Worm (Caenorhabditis elegans) whole organism, young adult: ENCODE data around the gene B0361.9.

Source experiments
- B0019.2 ChIP-seq: fragments of 200-800 bp; sonication (Bioruptor generic); conservative IDR thresholded peaks from 2 replicates; pipeline ENCODE4 v1.3.6; 2022; ENCODE audit warnings: missing genetic modification reagents, missing genetic modification characterization, missing compliant biosample characterization
- C06A6.2 ChIP-seq: fragments of 200-800 bp; sonication (Bioruptor generic); conservative IDR thresholded peaks from 2 replicates; pipeline ENCODE4 v1.3.6; 2022; ENCODE audit warnings: missing genetic modification characterization, missing compliant biosample characterization
- C17E4.6 ChIP-seq: fragments of 200-800 bp; sonication (Bioruptor generic); IDR thresholded peaks from 2 replicates; pipeline ENCODE4 v1.3.6; 2022; ENCODE audit warnings: missing genetic modification reagents, missing genetic modification characterization, missing compliant biosample characterization
- F37B4.10 ChIP-seq: fragments of 200-800 bp; sonication (Bioruptor generic); IDR thresholded peaks from 2 replicates; pipeline ENCODE4 v1.3.6; 2022; ENCODE audit warnings: missing genetic modification characterization, missing compliant biosample characterization
- F39B2.1 ChIP-seq: fragments of 200-800 bp; sonication (Bioruptor generic); IDR thresholded peaks from 2 replicates; pipeline ENCODE4 v1.3.6; 2022; ENCODE audit warnings: missing genetic modification reagents, missing genetic modification characterization, missing compliant biosample characterization
- F49E8.2 ChIP-seq: sonication (generic microtip); optimal IDR thresholded peaks from 3 replicates; lab custom pipeline; 2017; ENCODE audit warnings: missing genetic modification characterization, mild to moderate bottlenecking, missing compliant biosample characterization, antibody characterized with exemption, moderate library complexity; ENCODE audit not compliant: insufficient read depth
- K12H6.12 ChIP-seq: fragments of 200-800 bp; sonication (Bioruptor generic); optimal IDR thresholded peaks from 2 replicates; lab custom pipeline; 2018; ENCODE audit warnings: mild to moderate bottlenecking, missing genetic modification characterization, missing compliant biosample characterization
- T07F8.4 ChIP-seq: sonication (generic microtip); optimal IDR thresholded peaks from 2 replicates; lab custom pipeline; 2016; ENCODE audit warnings: mild to moderate bottlenecking, missing genetic modification characterization, moderate library complexity, missing compliant biosample characterization
- Y53G8AR.9 ChIP-seq: fragments of 200-800 bp; sonication (Bioruptor generic); conservative IDR thresholded peaks from 2 replicates; pipeline ENCODE4 v1.3.6; 2022; ENCODE audit warnings: missing genetic modification reagents, missing genetic modification characterization, missing compliant biosample characterization
- Y56A3A.18 ChIP-seq: fragments of 200-800 bp; sonication (Bioruptor generic); IDR thresholded peaks from 2 replicates; pipeline ENCODE4 v1.3.6; 2022; ENCODE audit warnings: missing genetic modification reagents, missing genetic modification characterization, missing compliant biosample characterization
- Y79H2A.3 ChIP-seq: fragments of 200-800 bp; sonication (Bioruptor generic); conservative IDR thresholded peaks from 2 replicates; pipeline ENCODE4 v1.3.6; 2022; ENCODE audit warnings: missing genetic modification reagents, missing genetic modification characterization, missing compliant biosample characterization
- ZK185.1 ChIP-seq: sonication (generic microtip); optimal IDR thresholded peaks from 2 replicates; lab custom pipeline; 2016; ENCODE audit warnings: mild to moderate bottlenecking, missing genetic modification characterization, missing compliant biosample characterization; ENCODE audit not compliant: poor library complexity, severe bottlenecking
- ama-1 ChIP-seq, 3 experiments: fragments of 150-350 bp in 1 of 3; sonication (generic microtip) in 2 of 3; optimal IDR thresholded peaks; 2 replicates each; lab custom pipeline; 2014 to 2018; ENCODE audit warnings: missing biosample characterization in 2 of 3, missing genetic modification characterization in 2 of 3, missing genetic modification reagents in 2 of 3
- aptf-2 ChIP-seq: fragments of 200-800 bp; sonication (Bioruptor generic); conservative IDR thresholded peaks from 2 replicates; pipeline ENCODE4 v1.3.6; 2022; ENCODE audit warnings: missing genetic modification reagents, missing genetic modification characterization, missing compliant biosample characterization
- atf-7 ChIP-seq: sonication (generic microtip); optimal IDR thresholded peaks from 2 replicates; lab custom pipeline; 2017; ENCODE audit warnings: mild to moderate bottlenecking, missing genetic modification characterization, missing compliant biosample characterization
- athp-1 ChIP-seq: sonication (generic microtip); optimal IDR thresholded peaks from 2 replicates; lab custom pipeline; 2017; ENCODE audit warnings: mild to moderate bottlenecking, missing genetic modification characterization, missing compliant biosample characterization
- attf-5 ChIP-seq: fragments of 200-800 bp; sonication (Bioruptor generic); optimal IDR thresholded peaks from 2 replicates; lab custom pipeline; 2018; ENCODE audit warnings: mild to moderate bottlenecking, missing genetic modification characterization, missing compliant biosample characterization
- cebp-1 ChIP-seq, 2 experiments: fragments of 200-800 bp in 1 of 2; sonication (Bioruptor generic) in 1 of 2; sonication (generic microtip) in 1 of 2; IDR thresholded peaks in 1 of 2; optimal IDR thresholded peaks in 1 of 2; 2 replicates each; pipeline versions ENCODE4 v1.3.6 to Lab custom; 2017 to 2022; ENCODE audit warnings: missing compliant biosample characterization in 2 of 2, missing genetic modification characterization in 2 of 2, mild to moderate bottlenecking in 1 of 2, missing genetic modification reagents in 1 of 2, moderate library complexity in 1 of 2
- cebp-2 ChIP-seq: fragments of 200-800 bp; sonication (Bioruptor generic); IDR thresholded peaks from 2 replicates; pipeline ENCODE4 v1.3.6; 2022; ENCODE audit warnings: missing genetic modification characterization, missing compliant biosample characterization
- ceh-40 ChIP-seq: fragments of 200-800 bp; sonication (Bioruptor generic); IDR thresholded peaks from 2 replicates; pipeline ENCODE4 v1.3.6; 2022; ENCODE audit warnings: missing genetic modification characterization, missing compliant biosample characterization
- ceh-79 ChIP-seq: sonication (generic microtip); optimal IDR thresholded peaks from 2 replicates; lab custom pipeline; 2017; ENCODE audit warnings: mild to moderate bottlenecking, missing genetic modification characterization, missing compliant biosample characterization
- ceh-91 ChIP-seq: fragments of 200-800 bp; sonication (Bioruptor generic); IDR thresholded peaks from 2 replicates; pipeline ENCODE4 v1.3.6; 2022; ENCODE audit warnings: missing genetic modification reagents, missing genetic modification characterization, missing compliant biosample characterization
- chd-7 ChIP-seq: sonication (generic microtip); optimal IDR thresholded peaks from 2 replicates; lab custom pipeline; 2016; ENCODE audit warnings: mild to moderate bottlenecking, missing genetic modification characterization, moderate library complexity, missing compliant biosample characterization
- die-1 ChIP-seq: sonication (generic microtip); optimal IDR thresholded peaks from 2 replicates; lab custom pipeline; 2016; ENCODE audit warnings: missing genotype, mild to moderate bottlenecking, missing genetic modification characterization, missing compliant biosample characterization
- dox-1 ChIP-seq: fragments of 200-800 bp; sonication (Bioruptor generic); IDR thresholded peaks from 2 replicates; pipeline ENCODE4 v1.3.6; 2022; ENCODE audit warnings: missing genetic modification reagents, missing genetic modification characterization, missing compliant biosample characterization
- egrh-3 ChIP-seq: fragments of 200-800 bp; sonication (Bioruptor generic); IDR thresholded peaks from 2 replicates; pipeline ENCODE4 v1.3.6; 2022; ENCODE audit warnings: missing genetic modification reagents, missing genetic modification characterization, missing compliant biosample characterization
- ets-4 ChIP-seq: fragments of 200-800 bp; sonication (Bioruptor generic); optimal IDR thresholded peaks from 2 replicates; lab custom pipeline; 2018; ENCODE audit warnings: mild to moderate bottlenecking, missing genetic modification characterization, missing compliant biosample characterization
- gei-17 ChIP-seq: fragments of 200-800 bp; sonication (Bioruptor generic); optimal IDR thresholded peaks from 2 replicates; lab custom pipeline; 2018; ENCODE audit warnings: mild to moderate bottlenecking, missing genetic modification characterization, missing compliant biosample characterization
- hlh-12 ChIP-seq: sonication (generic microtip); optimal IDR thresholded peaks from 2 replicates; lab custom pipeline; 2016; ENCODE audit warnings: missing genetic modification characterization, missing compliant biosample characterization
- let-526 ChIP-seq: fragments of 200-800 bp; sonication (Bioruptor generic); IDR thresholded peaks from 2 replicates; pipeline ENCODE4 v1.3.6; 2022; ENCODE audit warnings: missing genetic modification reagents, missing genetic modification characterization, missing compliant biosample characterization
- lin-26 ChIP-seq: fragments of 200-800 bp; sonication (Bioruptor generic); IDR thresholded peaks from 2 replicates; pipeline ENCODE4 v1.3.6; 2022; ENCODE audit warnings: missing genetic modification reagents, missing genetic modification characterization, missing compliant biosample characterization
- lir-1 ChIP-seq: fragments of 200-800 bp; sonication (Bioruptor generic); conservative IDR thresholded peaks from 2 replicates; pipeline ENCODE4 v1.3.6; 2022; ENCODE audit warnings: missing genetic modification reagents, missing genetic modification characterization, missing compliant biosample characterization
- madf-10 ChIP-seq: sonication (generic microtip); optimal IDR thresholded peaks from 2 replicates; lab custom pipeline; 2016; ENCODE audit warnings: mild to moderate bottlenecking, missing genetic modification characterization, missing compliant biosample characterization
- madf-3 ChIP-seq: fragments of 200-800 bp; sonication (Bioruptor generic); IDR thresholded peaks from 2 replicates; pipeline ENCODE4 v1.3.6; 2022; ENCODE audit warnings: missing genetic modification reagents, missing genetic modification characterization, missing compliant biosample characterization
- madf-8 ChIP-seq: fragments of 200-800 bp; sonication (Bioruptor generic); conservative IDR thresholded peaks from 2 replicates; pipeline ENCODE4 v1.3.6; 2022; ENCODE audit warnings: missing genetic modification reagents, missing genetic modification characterization, missing compliant biosample characterization
- nfya-2 ChIP-seq: fragments of 200-800 bp; sonication (Bioruptor generic); IDR thresholded peaks from 2 replicates; pipeline ENCODE4 v1.3.6; 2022; ENCODE audit warnings: missing genetic modification reagents, missing genetic modification characterization, missing compliant biosample characterization
- nhr-179 ChIP-seq: sonication (generic microtip); optimal IDR thresholded peaks from 2 replicates; lab custom pipeline; 2016; ENCODE audit warnings: mild to moderate bottlenecking, missing genetic modification characterization, missing compliant biosample characterization
- nhr-80 ChIP-seq: sonication (generic microtip); optimal IDR thresholded peaks from 2 replicates; lab custom pipeline; 2016; ENCODE audit warnings: missing genetic modification characterization, missing compliant biosample characterization
- pbrm-1 ChIP-seq: fragments of 200-800 bp; sonication (Bioruptor generic); IDR thresholded peaks from 2 replicates; pipeline ENCODE4 v1.3.6; 2022; ENCODE audit warnings: missing genetic modification reagents, missing genetic modification characterization, missing compliant biosample characterization
- sdz-38 ChIP-seq: sonication (generic microtip); optimal IDR thresholded peaks from 2 replicates; lab custom pipeline; 2016; ENCODE audit warnings: missing genotype, missing genetic modification characterization, missing compliant biosample characterization
- snpc-3.4 ChIP-seq: sonication (generic microtip); optimal IDR thresholded peaks from 2 replicates; lab custom pipeline; 2017; ENCODE audit warnings: missing genetic modification characterization, mild to moderate bottlenecking, missing compliant biosample characterization, antibody characterized with exemption, moderate library complexity, missing genotype, missing genetic modification reagents
- tbp1 ChIP-seq: fragments of 200-800 bp; sonication (Bioruptor generic); optimal IDR thresholded peaks from 2 replicates; lab custom pipeline; 2018; ENCODE audit warnings: mild to moderate bottlenecking, missing genetic modification characterization, missing compliant biosample characterization
- tbx-9 ChIP-seq: sonication (generic microtip); optimal IDR thresholded peaks from 2 replicates; lab custom pipeline; 2016; ENCODE audit warnings: borderline replicate concordance, missing genetic modification characterization, inconsistent platforms, missing compliant biosample characterization
- tlf-1 ChIP-seq: fragments of 200-800 bp; sonication (Bioruptor generic); optimal IDR thresholded peaks from 2 replicates; lab custom pipeline; 2018; ENCODE audit warnings: mild to moderate bottlenecking, missing genetic modification characterization, missing compliant biosample characterization
- unc-130 ChIP-seq: sonication (generic microtip); optimal IDR thresholded peaks from 2 replicates; lab custom pipeline; 2016; ENCODE audit warnings: missing genetic modification reagents, missing genetic modification characterization, missing compliant biosample characterization
- unc-62 ChIP-seq: fragments of 150-350 bp; optimal IDR thresholded peaks from 2 replicates; lab custom pipeline; 2014; ENCODE audit warnings: missing biosample characterization, missing genetic modification reagents, missing genetic modification characterization
- xnd-1 ChIP-seq: sonication (generic microtip); optimal IDR thresholded peaks from 2 replicates; lab custom pipeline; 2016; ENCODE audit warnings: missing genotype, missing genetic modification reagents, missing genetic modification characterization, missing compliant biosample characterization

The B0361.9 gene

DNA sequence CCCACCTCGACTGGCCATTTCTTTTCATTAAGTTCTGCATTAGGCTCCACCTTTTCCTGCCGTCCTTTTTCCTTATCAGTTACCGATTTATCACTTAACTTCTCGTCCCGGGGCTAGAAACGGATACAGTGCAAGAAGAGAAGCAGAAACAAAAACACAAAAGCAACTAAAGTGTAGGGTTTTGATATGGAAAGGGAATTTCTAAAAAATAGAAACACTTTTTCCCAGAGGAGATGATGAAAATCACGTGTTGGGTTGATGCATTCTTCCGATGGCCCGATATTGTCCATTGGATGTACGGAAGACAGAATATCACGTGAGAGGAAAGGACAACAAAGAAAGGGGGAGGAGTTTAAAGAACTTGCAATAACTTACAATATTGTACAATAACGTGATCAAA is 26.6 kb downstream of the B0361.9 start (continued):
- TF ChIP-seq Y53G8AR.9 (no peak), ama-1 (optimal IDR thresholded peaks at IDR 0.05; lab: Kevin White, UChicago) (no peak), ama-1 (GFP tag; optimal IDR thresholded peaks at IDR 0.05; lab: Kevin White, UChicago) (no peak), tlf-1 (GFP tag; lab: Kevin White, UChicago) (no peak), ZK185.1 (tag; lab: Kevin White, UChicago) (no peak), K12H6.12 (no peak), tbp1 (GFP tag; lab: Kevin White, UChicago) (no peak), nhr-80 (tag; lab: Kevin White, UChicago) (peak; percentile 52), aptf-2 (GFP tag; lab: Robert Waterston, UW) (no peak), snpc-3.4 (tag; lab: Kevin White, UChicago) (no peak), madf-10 (tag; lab: Kevin White, UChicago) (no peak), unc-62 (GFP tag; lab: Kevin White, UChicago) (no peak), athp-1 (tag; lab: Kevin White, UChicago) (no peak), Y79H2A.3 (no peak), cebp-1 (GFP tag; IDR thresholded peaks at IDR 0.05; lab: Robert Waterston, UW) (no peak), cebp-1 (tag; optimal IDR thresholded peaks at IDR 0.05; lab: Kevin White, UChicago) (peak; percentile 45), hlh-12 (tag; lab: Kevin White, UChicago) (no peak), unc-130 (no peak), xnd-1 (tag; lab: Kevin White, UChicago) (no peak), F39B2.1 (GFP tag; lab: Robert Waterston, UW) (no peak), attf-5 (no peak), sdz-38 (tag; lab: Kevin White, UChicago) (no peak), nhr-179 (tag; lab: Kevin White, UChicago) (no peak), cebp-2 (no peak), T07F8.4 (tag; lab: Kevin White, UChicago) (no peak), dox-1 (GFP tag; lab: Robert Waterston, UW) (no peak), B0019.2 (no peak), lir-1 (no peak), lin-26 (GFP tag; lab: Robert Waterston, UW) (peak; percentile 42; the same call in 1 of the 2 replicates)

DNA sequence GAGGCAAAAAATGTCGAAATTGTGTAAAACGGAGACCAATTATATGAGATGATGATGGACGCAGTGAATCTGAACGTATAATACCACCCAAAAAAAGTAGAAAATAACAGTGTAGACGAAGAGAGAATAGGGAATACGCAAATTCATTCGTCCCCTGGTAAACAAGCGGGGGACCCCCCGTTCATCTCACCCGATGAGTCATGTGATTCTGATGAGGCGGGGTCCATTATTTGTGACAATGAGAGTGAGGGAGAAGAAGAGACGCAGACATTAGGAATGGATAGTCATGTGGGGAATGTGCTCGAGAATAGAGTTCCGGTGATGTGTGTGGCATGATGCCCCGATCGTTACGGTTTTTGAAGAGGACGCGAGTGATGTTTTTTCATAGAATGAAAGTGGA is 27.3 kb downstream of the B0361.9 start:
- no peak for TF ChIP-seq ceh-40 (GFP tag; lab: Robert Waterston, UW)
- no peak for TF ChIP-seq madf-8 (GFP tag; lab: Robert Waterston, UW)
- TF ChIP-seq tbx-9 = no peak
- no peak for TF ChIP-seq nfya-2 (GFP tag; lab: Robert Waterston, UW)
- TF ChIP-seq atf-7 (tag; lab: Kevin White, UChicago) = peak; percentile 53
- no peak for TF ChIP-seq madf-3 (GFP tag; lab: Robert Waterston, UW)
- TF ChIP-seq let-526 (GFP tag; lab: Robert Waterston, UW) = 0 out of 2 replicates have a peak, but pooled peaks have one; percentile 46
- TF ChIP-seq F39B2.1 (GFP tag; lab: Robert Waterston, UW) = no peak
- TF ChIP-seq Y53G8AR.9 = peak; percentile 30; the same call in 1 of the 2 replicates
- no peak for TF ChIP-seq Y56A3A.18 (GFP tag; lab: Robert Waterston, UW)
- TF ChIP-seq F37B4.10 (GFP tag; lab: Robert Waterston, UW) = no peak
- TF ChIP-seq gei-17 (GFP tag; lab: Kevin White, UChicago) = peak; percentile 18
- TF ChIP-seq F49E8.2 (tag; lab: Kevin White, UChicago) = no peak
- no peak for TF ChIP-seq egrh-3 (GFP tag; lab: Robert Waterston, UW)
- peak; percentile 18 for TF ChIP-seq ets-4 (GFP tag; lab: Kevin White, UChicago)
- TF ChIP-seq C17E4.6 = no peak
- TF ChIP-seq ceh-79 = no peak
- TF ChIP-seq cebp-1 (GFP tag; IDR thresholded peaks at IDR 0.05; lab: Robert Waterston, UW) = no peak; the same call in 1 of the 2 replicates
- TF ChIP-seq cebp-1 (tag; optimal IDR thresholded peaks at IDR 0.05; lab: Kevin White, UChicago) = peak; percentile 74
- TF ChIP-seq chd-7 (tag; lab: Kevin White, UChicago) = peak; percentile 61
- peak; percentile 39 for TF ChIP-seq tbp1 (GFP tag; lab: Kevin White, UChicago)
- TF ChIP-seq die-1 = no peak
- TF ChIP-seq lir-1 = peak; percentile 41; the same call in 1 of the 2 replicates
- TF ChIP-seq pbrm-1 = 0 out of 2 replicates have a peak, but pooled peaks have one; percentile 52
- no peak for TF ChIP-seq ZK185.1 (tag; lab: Kevin White, UChicago)
- no peak for TF ChIP-seq ceh-91 (GFP tag; lab: Robert Waterston, UW)
- TF ChIP-seq C06A6.2 (GFP tag; lab: Robert Waterston, UW) = no peak
- TF ChIP-seq T07F8.4 (tag; lab: Kevin White, UChicago) = no peak
